Fruit fly (Drosophila melanogaster) whole organism, prepupa: Measurements from ENCODE around the gene nompC.

Experiments
- Blimp-1 ChIP-seq: fragments of 200-800 bp; sonication (Bioruptor generic); optimal IDR thresholded peaks from 3 replicates; lab custom pipeline; 2017; ENCODE audit warnings: missing biosample characterization, missing genetic modification characterization, mild to moderate bottlenecking, moderate library complexity, missing genetic modification reagents
- CG10631 ChIP-seq: fragments of 200-800 bp; sonication (Bioruptor generic); optimal IDR thresholded peaks from 2 replicates; lab custom pipeline; 2016; ENCODE audit warnings: missing biosample characterization, missing genetic modification characterization
- CG11294 ChIP-seq: fragments of 200-800 bp; sonication (Bioruptor generic); IDR thresholded peaks from 2 replicates; pipeline ENCODE4 v1.3.6; 2022; ENCODE audit warnings: missing biosample characterization, missing genetic modification characterization
- CG11902 ChIP-seq: fragments of 200-800 bp; sonication (Bioruptor generic); optimal IDR thresholded peaks from 3 replicates; lab custom pipeline; 2016; ENCODE audit warnings: missing biosample characterization, missing genetic modification characterization
- CG15336 ChIP-seq: fragments of 200-800 bp; sonication (Bioruptor generic); IDR thresholded peaks from 2 replicates; pipeline ENCODE4 v1.3.6; 2022; ENCODE audit warnings: missing biosample characterization, missing genetic modification characterization
- CG1621 ChIP-seq: fragments of 200-800 bp; sonication (Bioruptor generic); optimal IDR thresholded peaks from 3 replicates; lab custom pipeline; 2018; ENCODE audit warnings: missing biosample characterization, mild to moderate bottlenecking, missing genetic modification characterization
- CG3032 ChIP-seq: fragments of 200-800 bp; optimal IDR thresholded peaks from 2 replicates; lab custom pipeline; 2019; ENCODE audit warnings: missing biosample characterization, mild to moderate bottlenecking, missing genetic modification characterization, moderate library complexity
- CG31627 ChIP-seq: fragments of 200-800 bp; sonication (Bioruptor generic); optimal IDR thresholded peaks from 3 replicates; lab custom pipeline; 2016; ENCODE audit warnings: missing biosample characterization, missing genetic modification characterization
- CG32006 ChIP-seq: fragments of 200-800 bp; sonication (Bioruptor generic); optimal IDR thresholded peaks from 3 replicates; lab custom pipeline; 2017; ENCODE audit warnings: missing biosample characterization, mild to moderate bottlenecking, missing genetic modification characterization
- CG34406 ChIP-seq: fragments of 200-800 bp; sonication (Bioruptor generic); optimal IDR thresholded peaks from 3 replicates; lab custom pipeline; 2016; ENCODE audit warnings: missing biosample characterization, missing genetic modification characterization
- CG3919 ChIP-seq: fragments of 200-800 bp; sonication (Bioruptor generic); optimal IDR thresholded peaks from 3 replicates; lab custom pipeline; 2016; ENCODE audit warnings: missing biosample characterization, missing genetic modification characterization
- CG4318 ChIP-seq: fragments of 200-800 bp; sonication (Bioruptor generic); optimal IDR thresholded peaks from 3 replicates; lab custom pipeline; 2017; ENCODE audit warnings: missing biosample characterization, mild to moderate bottlenecking, missing genetic modification characterization
- CG6163 ChIP-seq: fragments of 200-800 bp; sonication (Bioruptor generic); IDR thresholded peaks from 3 replicates; pipeline ENCODE4 v1.3.6; 2022; ENCODE audit warnings: missing biosample characterization, missing genetic modification characterization
- CG6276 ChIP-seq: fragments of 200-800 bp; sonication (Bioruptor generic); optimal IDR thresholded peaks from 2 replicates; lab custom pipeline; 2017; ENCODE audit warnings: missing biosample characterization, mild to moderate bottlenecking, missing genetic modification characterization
- CG6792 ChIP-seq: fragments of 200-800 bp; sonication (Bioruptor generic); optimal IDR thresholded peaks from 3 replicates; lab custom pipeline; 2016; ENCODE audit warnings: missing biosample characterization, missing genetic modification characterization
- CG6808 ChIP-seq: fragments of 200-800 bp; sonication (Bioruptor generic); optimal IDR thresholded peaks from 3 replicates; lab custom pipeline; 2017; ENCODE audit warnings: missing biosample characterization, missing genetic modification characterization, mild to moderate bottlenecking, moderate library complexity, missing genetic modification reagents
- CG7368 ChIP-seq: fragments of 200-800 bp; sonication (Bioruptor generic); optimal IDR thresholded peaks from 3 replicates; lab custom pipeline; 2016; ENCODE audit warnings: missing biosample characterization, missing genetic modification characterization
- CG8319 ChIP-seq: fragments of 200-800 bp; sonication (Bioruptor generic); optimal IDR thresholded peaks from 3 replicates; lab custom pipeline; 2016; ENCODE audit warnings: missing biosample characterization, missing genetic modification characterization
- CG8632 ChIP-seq: fragments of 200-800 bp; sonication (Bioruptor generic); optimal IDR thresholded peaks from 3 replicates; lab custom pipeline; 2016; ENCODE audit warnings: missing biosample characterization, missing genetic modification characterization
- Eip75B ChIP-seq: fragments of 200-800 bp; sonication (Bioruptor generic); optimal IDR thresholded peaks from 3 replicates; lab custom pipeline; 2016; ENCODE audit warnings: missing biosample characterization, missing genetic modification characterization
- Eip78C ChIP-seq: fragments of 200-800 bp; sonication (Bioruptor generic); peaks from one replicate; lab custom pipeline; 2016; ENCODE audit warnings: missing biosample characterization, missing genetic modification characterization
- Ets21C ChIP-seq: fragments of 200-800 bp; sonication (Bioruptor generic); optimal IDR thresholded peaks from 3 replicates; lab custom pipeline; 2016; ENCODE audit warnings: missing biosample characterization, missing genetic modification characterization
- Gug ChIP-seq: fragments of 200-800 bp; sonication (Bioruptor generic); IDR thresholded peaks from 2 replicates; pipeline ENCODE4 v1.3.6; 2022; ENCODE audit warnings: missing biosample characterization, missing genetic modification characterization
- Hr4 ChIP-seq: fragments of 200-800 bp; sonication (Bioruptor generic); optimal IDR thresholded peaks from 3 replicates; lab custom pipeline; 2016; ENCODE audit warnings: missing biosample characterization, missing genetic modification characterization
- Lpt ChIP-seq: fragments of 200-800 bp; sonication (Bioruptor generic); optimal IDR thresholded peaks from 3 replicates; lab custom pipeline; 2016; ENCODE audit warnings: missing biosample characterization, missing genetic modification characterization
- Smox ChIP-seq: fragments of 200-800 bp; sonication (Bioruptor generic); optimal IDR thresholded peaks from 3 replicates; lab custom pipeline; 2016; ENCODE audit warnings: missing biosample characterization, missing genetic modification characterization
- Sox15 ChIP-seq: fragments of 200-800 bp; sonication (Bioruptor generic); optimal IDR thresholded peaks from 3 replicates; lab custom pipeline; 2016; ENCODE audit warnings: missing biosample characterization, missing genetic modification characterization
- cyc ChIP-seq: fragments of 200-800 bp; sonication (Bioruptor generic); optimal IDR thresholded peaks from 3 replicates; lab custom pipeline; 2016; ENCODE audit warnings: missing biosample characterization, missing genetic modification characterization
- dac ChIP-seq: fragments of 200-800 bp; sonication (Bioruptor generic); optimal IDR thresholded peaks from 2 replicates; lab custom pipeline; 2017; ENCODE audit warnings: missing biosample characterization, mild to moderate bottlenecking, missing genetic modification characterization
- dsx ChIP-seq: fragments of 200-800 bp; optimal IDR thresholded peaks from 3 replicates; lab custom pipeline; 2019; ENCODE audit warnings: missing biosample characterization, mild to moderate bottlenecking, missing genetic modification characterization, moderate library complexity; ENCODE audit not compliant: poor library complexity, severe bottlenecking
- esn ChIP-seq: fragments of 200-800 bp; sonication (Bioruptor generic); optimal IDR thresholded peaks from 2 replicates; lab custom pipeline; 2016; ENCODE audit warnings: missing biosample characterization, mild to moderate bottlenecking, missing genetic modification characterization, moderate library complexity
- fd59A ChIP-seq: fragments of 200-800 bp; sonication (Bioruptor generic); optimal IDR thresholded peaks from 2 replicates; lab custom pipeline; 2017; ENCODE audit warnings: missing biosample characterization, mild to moderate bottlenecking, missing genetic modification characterization, missing genetic modification reagents
- fkh ChIP-seq: fragments of 200-800 bp; sonication (Bioruptor generic); optimal IDR thresholded peaks from 3 replicates; lab custom pipeline; 2017; ENCODE audit warnings: missing biosample characterization, mild to moderate bottlenecking, missing genetic modification characterization, moderate library complexity
- lz ChIP-seq: fragments of 200-800 bp; sonication (Bioruptor generic); optimal IDR thresholded peaks from 3 replicates; lab custom pipeline; 2016; ENCODE audit warnings: missing biosample characterization, missing genetic modification characterization
- net ChIP-seq: fragments of 200-800 bp; sonication (Bioruptor generic); optimal IDR thresholded peaks from 3 replicates; lab custom pipeline; 2016; ENCODE audit warnings: missing biosample characterization, missing genetic modification characterization
- pdm3 ChIP-seq: fragments of 200-800 bp; sonication (Bioruptor generic); optimal IDR thresholded peaks from 3 replicates; lab custom pipeline; 2016; ENCODE audit warnings: missing biosample characterization, missing genetic modification characterization
- salr ChIP-seq, 2 experiments: fragments of 200-800 bp; sonication (Bioruptor generic); optimal IDR thresholded peaks; 3 replicates each; lab custom pipeline; 2016 to 2018; ENCODE audit warnings: missing biosample characterization in 2 of 2, missing genetic modification characterization in 2 of 2, mild to moderate bottlenecking in 1 of 2
- spab ChIP-seq: fragments of 200-800 bp; sonication (Bioruptor generic); optimal IDR thresholded peaks from 2 replicates; lab custom pipeline; 2017; ENCODE audit warnings: missing biosample characterization, mild to moderate bottlenecking, missing genetic modification characterization, missing genetic modification reagents
- svp ChIP-seq: fragments of 200-800 bp; sonication (Bioruptor generic); peaks from one replicate; lab custom pipeline; 2016; ENCODE audit warnings: missing biosample characterization, missing genetic modification characterization
- vri ChIP-seq: fragments of 200-800 bp; sonication (Bioruptor generic); optimal IDR thresholded peaks from 3 replicates; lab custom pipeline; 2016; ENCODE audit warnings: missing biosample characterization, mild to moderate bottlenecking, missing genetic modification characterization

nompC gene

DNA sequence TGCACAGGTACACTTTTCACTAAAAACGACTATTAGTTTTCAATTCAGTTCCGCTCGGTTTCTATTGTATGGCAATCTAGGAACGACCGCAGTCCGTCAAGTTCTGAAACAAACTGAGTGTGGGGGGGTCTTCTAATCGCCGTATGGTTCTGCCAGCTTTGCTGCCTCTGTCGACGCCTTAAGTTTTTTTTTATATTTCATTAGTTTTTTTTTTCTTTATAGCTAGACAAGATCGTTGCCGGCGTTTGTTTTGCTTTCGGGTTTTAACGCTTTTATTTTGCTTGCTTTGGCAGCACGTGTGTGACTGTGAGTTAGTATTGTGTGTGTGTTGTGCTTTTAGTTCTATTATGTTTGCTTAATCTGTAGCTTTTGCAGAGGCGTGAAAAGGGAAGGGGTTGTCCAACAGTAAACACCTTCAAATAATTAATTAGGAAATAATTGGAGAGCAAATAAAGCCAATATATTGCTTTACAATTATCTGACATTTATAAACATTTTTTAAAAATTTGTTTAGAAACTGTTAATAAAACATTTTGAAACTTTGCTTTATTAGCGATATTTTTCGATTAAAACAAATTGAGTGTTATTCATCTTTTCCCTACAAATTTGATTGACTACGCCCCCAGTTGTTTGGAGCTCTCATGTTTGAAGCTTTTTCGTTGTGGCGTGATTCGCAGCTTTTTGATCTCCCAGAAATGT, 3.7 kb upstream of the nompC start, which contains the start of gene Acsf2 (continued):
- TF ChIP-seq CG11902 (GFP tag; lab: Kevin White, UChicago) (peak; percentile 33), CG15336 (GFP tag; lab: Robert Waterston, UW) (peak; percentile 97), CG4318 (GFP tag; lab: Kevin White, UChicago) (peak; percentile 72), Eip78C (peak; percentile 90), Lpt (peak; percentile 84), svp (GFP tag; lab: Kevin White, UChicago) (peak; percentile 81), CG6276 (GFP tag; lab: Kevin White, UChicago) (peak; percentile 90), Blimp-1 (GFP tag; lab: Kevin White, UChicago) (no peak), CG1621 (tag; lab: Kevin White, UChicago) (no peak), Ets21C (peak; percentile 36), CG7368 (GFP tag; lab: Kevin White, UChicago) (peak; percentile 36), CG6792 (GFP tag; lab: Kevin White, UChicago) (peak; percentile 31), fkh (peak; percentile 95), CG31627 (peak; percentile 56), lz (GFP tag; lab: Kevin White, UChicago) (peak; percentile 68), CG10631 (peak; percentile 42), pdm3 (peak; percentile 82), cyc (peak; percentile 57), CG8632 (GFP tag; lab: Kevin White, UChicago) (peak; percentile 35), CG11294 (GFP tag; lab: Robert Waterston, UW) (peak; percentile 97), CG6808 (no peak), CG6163 (GFP tag; lab: Robert Waterston, UW) (peak; percentile 84), dsx (GFP tag; lab: Kevin White, UChicago) (no peak), Gug (GFP tag; lab: Robert Waterston, UW) (peak; percentile 95), CG8319 (GFP tag; lab: Kevin White, UChicago) (peak; percentile 5), Eip75B (GFP tag; lab: Kevin White, UChicago) (peak; percentile 23), CG32006 (peak; percentile 89), CG34406 (GFP tag; lab: Kevin White, UChicago) (peak; percentile 34), Hr4 (GFP tag; lab: Kevin White, UChicago) (peak; percentile 87), spab (GFP tag; lab: Kevin White, UChicago) (no peak), vri (GFP tag; lab: Kevin White, UChicago) (peak; percentile 57), esn (GFP tag; lab: Kevin White, UChicago) (peak; percentile 69), CG3032 (no peak), salr (GFP tag; optimal IDR thresholded peaks at IDR 0.05; lab: Kevin White, UChicago) (peak in 1 of 2 experiments; percentile 67)

DNA sequence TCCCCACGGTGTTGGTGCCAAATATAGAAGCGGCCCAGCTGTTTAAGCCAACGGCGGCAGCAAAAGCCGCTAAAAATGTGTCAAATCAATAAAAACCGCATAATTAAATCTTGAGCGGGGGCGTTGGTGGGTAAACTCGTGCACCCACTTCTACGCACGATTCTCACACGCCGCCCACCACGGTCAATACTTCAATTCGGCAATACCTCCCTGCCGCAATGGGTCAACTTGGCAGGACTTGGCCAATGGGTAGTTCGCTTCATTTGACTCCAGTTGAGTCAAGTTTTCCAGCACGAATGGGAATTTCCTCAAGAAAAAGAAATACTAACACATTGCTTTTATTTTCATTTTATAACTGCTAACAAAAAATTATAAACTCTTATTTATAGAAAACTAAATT, 2.6 kb downstream of the nompC start:
- TF ChIP-seq CG3919 (GFP tag; lab: Kevin White, UChicago) (no peak), CG6808 (no peak), dac (GFP tag; lab: Kevin White, UChicago) (no peak), CG32006 (no peak), fd59A (no peak), Smox (GFP tag; lab: Kevin White, UChicago) (no peak), CG8632 (GFP tag; lab: Kevin White, UChicago) (no peak), net (GFP tag; lab: Kevin White, UChicago) (no peak), Sox15 (GFP tag; lab: Kevin White, UChicago) (no peak), dsx (GFP tag; lab: Kevin White, UChicago) (no peak), CG8319 (GFP tag; lab: Kevin White, UChicago) (no peak), CG10631 (no peak)
